Fruit fly (Drosophila melanogaster) whole organism, embryonic: ENCODE measurements around the gene CG8993.

Experiments
- Blimp-1 ChIP-seq: fragments of 200-800 bp; sonication (Bioruptor generic); optimal IDR thresholded peaks from 3 replicates; lab custom pipeline; 2018; ENCODE audit warnings: missing biosample characterization, missing genetic modification characterization, mild to moderate bottlenecking, moderate library complexity, missing genetic modification reagents
- CG10209 ChIP-seq: fragments of 200-800 bp; sonication (Bioruptor generic); optimal IDR thresholded peaks from 3 replicates; lab custom pipeline; 2017; ENCODE audit warnings: missing biosample characterization, mild to moderate bottlenecking, missing genetic modification characterization, missing genetic modification reagents
- CG10462 ChIP-seq: fragments of 200-800 bp; sonication (Bioruptor generic); optimal IDR thresholded peaks from 2 replicates; lab custom pipeline; 2016; ENCODE audit warnings: missing biosample characterization, missing genetic modification characterization
- CG11560 ChIP-seq: fragments of 200-800 bp; sonication (Bioruptor generic); IDR thresholded peaks from 3 replicates; pipeline ENCODE4 v1.3.6; 2022; ENCODE audit warnings: missing biosample characterization, missing genetic modification characterization
- CG12071 ChIP-seq: fragments of 200-800 bp; sonication (Bioruptor generic); optimal IDR thresholded peaks from 3 replicates; lab custom pipeline; 2018; ENCODE audit warnings: missing biosample characterization, mild to moderate bottlenecking, missing genetic modification characterization
- CG12744 ChIP-seq: fragments of 200-800 bp; sonication (Bioruptor generic); optimal IDR thresholded peaks from 2 replicates; lab custom pipeline; 2016; ENCODE audit warnings: missing biosample characterization, missing genetic modification characterization
- CG13624 ChIP-seq: fragments of 200-800 bp; sonication (Bioruptor generic); optimal IDR thresholded peaks from 2 replicates; lab custom pipeline; 2016; ENCODE audit warnings: missing biosample characterization, missing genetic modification characterization
- CG15269 ChIP-seq: fragments of 200-800 bp; sonication (Bioruptor generic); optimal IDR thresholded peaks from 2 replicates; lab custom pipeline; 2018; ENCODE audit warnings: missing biosample characterization, mild to moderate bottlenecking, missing genetic modification characterization, moderate library complexity
- CG17802 ChIP-seq: fragments of 200-800 bp; sonication (Bioruptor generic); optimal IDR thresholded peaks from 2 replicates; lab custom pipeline; 2018; ENCODE audit warnings: missing biosample characterization, mild to moderate bottlenecking, missing genetic modification characterization, moderate library complexity
- CG18619 ChIP-seq: fragments of 200-800 bp; sonication (Bioruptor generic); optimal IDR thresholded peaks from 3 replicates; lab custom pipeline; 2017; ENCODE audit warnings: missing biosample characterization, mild to moderate bottlenecking, missing genetic modification characterization
- CG2199 ChIP-seq: fragments of 200-800 bp; sonication (Bioruptor generic); IDR thresholded peaks from 3 replicates; pipeline ENCODE4 v1.3.6; 2022; ENCODE audit warnings: missing biosample characterization, missing genetic modification characterization
- CG30020 ChIP-seq: fragments of 200-800 bp; optimal IDR thresholded peaks from 2 replicates; lab custom pipeline; 2019; ENCODE audit warnings: missing biosample characterization, mild to moderate bottlenecking, missing genetic modification characterization, moderate library complexity
- CG31441 ChIP-seq: fragments of 200-800 bp; sonication (Bioruptor generic); IDR thresholded peaks from 2 replicates; pipeline ENCODE4 v1.3.6; 2022; ENCODE audit warnings: missing biosample characterization, missing genetic modification characterization
- CG3847 ChIP-seq: fragments of 200-800 bp; sonication (Bioruptor generic); IDR thresholded peaks from 2 replicates; pipeline ENCODE4 v1.3.6; 2022; ENCODE audit warnings: missing biosample characterization, missing genetic modification characterization
- CG3995 ChIP-seq: fragments of 200-800 bp; sonication (Bioruptor generic); optimal IDR thresholded peaks from 3 replicates; lab custom pipeline; 2016; ENCODE audit warnings: missing biosample characterization, missing genetic modification characterization
- CG4404 ChIP-seq: fragments of 200-800 bp; sonication (Bioruptor generic); IDR thresholded peaks from 2 replicates; pipeline ENCODE4 v1.3.6; 2022; ENCODE audit warnings: missing biosample characterization, missing genetic modification characterization
- CG4424 ChIP-seq: fragments of 200-800 bp; sonication (Bioruptor generic); optimal IDR thresholded peaks from 3 replicates; lab custom pipeline; 2016; ENCODE audit warnings: missing biosample characterization, missing genetic modification characterization
- CG4820 ChIP-seq: fragments of 200-800 bp; sonication (Bioruptor generic); optimal IDR thresholded peaks from 3 replicates; lab custom pipeline; 2016; ENCODE audit warnings: missing biosample characterization, missing genetic modification characterization
- CG6254 ChIP-seq: fragments of 200-800 bp; sonication (Bioruptor generic); optimal IDR thresholded peaks from 3 replicates; lab custom pipeline; 2017; ENCODE audit warnings: mild to moderate bottlenecking, missing biosample characterization, missing genetic modification reagents, missing genetic modification characterization
- CG7271 ChIP-seq: fragments of 200-800 bp; sonication (Bioruptor generic); optimal IDR thresholded peaks from 2 replicates; lab custom pipeline; 2018; ENCODE audit warnings: missing biosample characterization, mild to moderate bottlenecking, missing genetic modification characterization, moderate library complexity
- CG9437 ChIP-seq: fragments of 200-800 bp; sonication (Bioruptor generic); optimal IDR thresholded peaks from 2 replicates; lab custom pipeline; 2018; ENCODE audit warnings: missing biosample characterization, mild to moderate bottlenecking, missing genetic modification characterization
- Chrac-16 ChIP-seq: fragments of 200-800 bp; sonication (Bioruptor generic); optimal IDR thresholded peaks from 3 replicates; lab custom pipeline; 2016; ENCODE audit warnings: missing biosample characterization, missing genetic modification characterization
- Dad ChIP-seq: fragments of 200-800 bp; sonication (Bioruptor generic); optimal IDR thresholded peaks from 3 replicates; lab custom pipeline; 2016; ENCODE audit warnings: missing biosample characterization, missing genetic modification characterization
- Dbx ChIP-seq: fragments of 200-800 bp; sonication (Bioruptor generic); IDR thresholded peaks from 3 replicates; pipeline ENCODE4 v1.3.6; 2022; ENCODE audit warnings: missing biosample characterization, missing genetic modification characterization
- Fer1 ChIP-seq: fragments of 200-800 bp; sonication (Bioruptor generic); optimal IDR thresholded peaks from 2 replicates; lab custom pipeline; 2017; ENCODE audit warnings: missing biosample characterization, mild to moderate bottlenecking, missing genetic modification characterization
- Fer2 ChIP-seq: fragments of 200-800 bp; sonication (Bioruptor generic); optimal IDR thresholded peaks from 2 replicates; lab custom pipeline; 2018; ENCODE audit warnings: missing biosample characterization, mild to moderate bottlenecking, missing genetic modification characterization, moderate library complexity
- Gug ChIP-seq: fragments of 200-800 bp; sonication (Bioruptor generic); IDR thresholded peaks from 4 replicates; pipeline ENCODE4 v1.3.6; 2022; ENCODE audit warnings: missing biosample characterization, missing genetic modification characterization
- H15 ChIP-seq: fragments of 200-800 bp; sonication (Bioruptor generic); IDR thresholded peaks from 3 replicates; pipeline ENCODE4 v1.3.6; 2022; ENCODE audit warnings: missing biosample characterization, missing genetic modification characterization
- Mad ChIP-seq: fragments of 200-800 bp; sonication (Bioruptor generic); optimal IDR thresholded peaks from 2 replicates; lab custom pipeline; 2016; ENCODE audit warnings: missing biosample characterization, missing genetic modification characterization
- Myb ChIP-seq: fragments of 200-800 bp; sonication (Bioruptor generic); optimal IDR thresholded peaks from 2 replicates; lab custom pipeline; 2016; ENCODE audit warnings: missing biosample characterization, missing genetic modification characterization
- Xrp1 ChIP-seq: fragments of 200-800 bp; sonication (Bioruptor generic); IDR thresholded peaks from 2 replicates; pipeline ENCODE4 v1.3.6; 2022; ENCODE audit warnings: missing biosample characterization, missing genetic modification characterization
- ab ChIP-seq: fragments of 200-800 bp; sonication (Bioruptor generic); optimal IDR thresholded peaks from 2 replicates; lab custom pipeline; 2016; ENCODE audit warnings: missing biosample characterization, missing genetic modification characterization
- ac ChIP-seq: fragments of 200-800 bp; sonication (Bioruptor generic); optimal IDR thresholded peaks from 3 replicates; lab custom pipeline; 2017; ENCODE audit warnings: missing biosample characterization, mild to moderate bottlenecking, missing genetic modification characterization
- az2 ChIP-seq: fragments of 200-800 bp; sonication (Bioruptor generic); optimal IDR thresholded peaks from 3 replicates; lab custom pipeline; 2016; ENCODE audit warnings: missing biosample characterization, missing genetic modification characterization
- bab2 ChIP-seq: fragments of 200-800 bp; sonication (Bioruptor generic); optimal IDR thresholded peaks from 2 replicates; lab custom pipeline; 2016; ENCODE audit warnings: missing biosample characterization, missing genetic modification characterization
- bsh ChIP-seq, 2 experiments: fragments of 200-800 bp; sonication (Bioruptor generic); optimal IDR thresholded peaks; 2 replicates each; lab custom pipeline; 2017 to 2018; ENCODE audit warnings: mild to moderate bottlenecking in 2 of 2, missing biosample characterization in 2 of 2, missing genetic modification characterization in 2 of 2, moderate library complexity in 1 of 2
- dan ChIP-seq: fragments of 200-800 bp; sonication (Bioruptor generic); IDR thresholded peaks from 2 replicates; pipeline ENCODE4 v1.3.6; 2022; ENCODE audit warnings: missing biosample characterization, missing genetic modification characterization
- esg ChIP-seq: fragments of 200-800 bp; sonication (Bioruptor generic); conservative IDR thresholded peaks from 2 replicates; pipeline ENCODE4 v1.3.6; 2022; ENCODE audit warnings: missing biosample characterization, missing genetic modification characterization
- gsb-n ChIP-seq: fragments of 200-800 bp; sonication (Bioruptor generic); optimal IDR thresholded peaks from 3 replicates; lab custom pipeline; 2018; ENCODE audit warnings: missing biosample characterization, mild to moderate bottlenecking, missing genetic modification characterization
- hkb ChIP-seq, 2 experiments: fragments of 200-800 bp in 1 of 2; fragments of >200 bp in 1 of 2; sonication (Bioruptor generic) in 1 of 2; IDR thresholded peaks in 1 of 2; optimal IDR thresholded peaks in 1 of 2; 2 replicates each; pipeline versions ENCODE4 v1.3.6 to Lab custom; 2017 to 2022; ENCODE audit warnings: missing biosample characterization in 1 of 2, missing genetic modification characterization in 1 of 2
- ind ChIP-seq: fragments of 200-800 bp; sonication (Bioruptor generic); optimal IDR thresholded peaks from 3 replicates; lab custom pipeline; 2016; ENCODE audit warnings: missing biosample characterization, missing genetic modification characterization
- jumu ChIP-seq: fragments of 200-800 bp; sonication (Bioruptor generic); optimal IDR thresholded peaks from 3 replicates; lab custom pipeline; 2016; ENCODE audit warnings: missing biosample characterization, missing genetic modification characterization
- kay ChIP-seq: fragments of 200-800 bp; sonication (Bioruptor generic); optimal IDR thresholded peaks from 2 replicates; lab custom pipeline; 2016; ENCODE audit warnings: missing biosample characterization, missing genetic modification characterization
- lbe ChIP-seq: fragments of 200-800 bp; sonication (Bioruptor generic); optimal IDR thresholded peaks from 2 replicates; lab custom pipeline; 2016; ENCODE audit warnings: missing biosample characterization, mild to moderate bottlenecking, missing genetic modification characterization
- nau ChIP-seq: fragments of 200-800 bp; sonication (Bioruptor generic); optimal IDR thresholded peaks from 3 replicates; lab custom pipeline; 2017; ENCODE audit warnings: missing biosample characterization, mild to moderate bottlenecking, missing genetic modification characterization, missing genetic modification reagents
- oc ChIP-seq: fragments of 200-800 bp; sonication (Bioruptor generic); optimal IDR thresholded peaks from 2 replicates; lab custom pipeline; 2018; ENCODE audit warnings: missing biosample characterization, mild to moderate bottlenecking, missing genetic modification characterization, moderate library complexity
- pan ChIP-seq, 4 experiments: fragments of >200 bp in 3 of 4; fragments of 200-800 bp in 1 of 4; sonication (Bioruptor generic) in 1 of 4; optimal IDR thresholded peaks in 3 of 4; IDR thresholded peaks in 1 of 4; 2 replicates each; pipeline versions ENCODE4 v1.3.6 to Lab custom; 2017 to 2022; ENCODE audit warnings: missing biosample characterization in 2 of 4, missing genetic modification characterization in 2 of 4, mixed read lengths in 1 of 4
- pho ChIP-seq: fragments of 200-800 bp; sonication (Bioruptor generic); optimal IDR thresholded peaks from 2 replicates; lab custom pipeline; 2016; ENCODE audit warnings: missing biosample characterization, missing genetic modification characterization
- sr ChIP-seq: fragments of 200-800 bp; sonication (Bioruptor generic); IDR thresholded peaks from 3 replicates; pipeline ENCODE4 v1.3.6; 2022; ENCODE audit warnings: missing biosample characterization, missing genetic modification characterization
- wor ChIP-seq: fragments of 200-800 bp; sonication (Bioruptor generic); IDR thresholded peaks from 2 replicates; pipeline ENCODE4 v1.3.6; 2022; ENCODE audit warnings: missing biosample characterization, missing genetic modification characterization

CG8993 gene

dm6 chr3L:2392745-2393435, 20.9 kb downstream of the CG8993 start (continued):
- TF ChIP-seq pho (GFP tag; lab: Kevin White, UChicago) (no peak), ac (no peak), dan (GFP tag; lab: Robert Waterston, UW) (no peak), Mad (GFP tag; lab: Kevin White, UChicago) (no peak), Fer1 (GFP tag; lab: Kevin White, UChicago) (no peak), gsb-n (tag; lab: Kevin White, UChicago) (no peak), CG4424 (GFP tag; lab: Kevin White, UChicago) (no peak), Dad (GFP tag; lab: Kevin White, UChicago) (no peak), CG11560 (tag; lab: Robert Waterston, UW) (no peak), Gug (GFP tag; lab: Robert Waterston, UW) (no peak), CG9437 (GFP tag; lab: Kevin White, UChicago) (no peak), CG10462 (no peak), CG10209 (GFP tag; lab: Kevin White, UChicago) (no peak), CG4404 (no peak), Xrp1 (GFP tag; lab: Robert Waterston, UW) (peak; percentile 23; the same call in 1 of the 2 replicates), H15 (GFP tag; lab: Robert Waterston, UW) (no peak), lbe (no peak), bab2 (peak; percentile 68), esg (GFP tag; lab: Robert Waterston, UW) (no peak), oc (tag; lab: Kevin White, UChicago) (peak; percentile 2), CG30020 (tag; lab: Kevin White, UChicago) (no peak), Blimp-1 (peak; percentile 3), CG15269 (tag; lab: Kevin White, UChicago) (peak; percentile 23), jumu (GFP tag; lab: Kevin White, UChicago) (no peak), Chrac-16 (GFP tag; lab: Kevin White, UChicago) (no peak), nau (GFP tag; lab: Kevin White, UChicago) (peak; percentile 25), bsh (GFP tag; optimal IDR thresholded peaks at IDR 0.05; lab: Kevin White, UChicago) (peak in 1 of 2 experiments; percentile 19), CG12744 (GFP tag; lab: Kevin White, UChicago) (no peak), hkb (optimal IDR thresholded peaks at IDR 0.05; lab: Kevin White, UChicago) (no peak), hkb (GFP tag; IDR thresholded peaks at IDR 0.05; lab: Robert Waterston, UW) (no peak), CG4820 (GFP tag; lab: Kevin White, UChicago) (no peak), CG6254 (GFP tag; lab: Kevin White, UChicago) (no peak), CG18619 (GFP tag; lab: Kevin White, UChicago) (no peak), Myb (GFP tag; lab: Kevin White, UChicago) (no peak), pan (optimal IDR thresholded peaks at IDR 0.05; lab: Kevin White, UChicago) (no peak), pan (GFP tag; optimal IDR thresholded peaks at IDR 0.05 in 1 of 2, IDR thresholded peaks at IDR 0.05 in 1 of 2) (peak in 1 of 2 experiments; percentile 10), Fer2 (tag; lab: Kevin White, UChicago) (no peak), CG3995 (GFP tag; lab: Kevin White, UChicago) (no peak), ind (GFP tag; lab: Kevin White, UChicago) (no peak), CG12071 (no peak), CG3847 (GFP tag; lab: Robert Waterston, UW) (no peak), CG2199 (GFP tag; lab: Robert Waterston, UW) (no peak), CG17802 (tag; lab: Kevin White, UChicago) (no peak), CG7271 (tag; lab: Kevin White, UChicago) (no peak), CG31441 (GFP tag; lab: Robert Waterston, UW) (no peak), wor (GFP tag; lab: Robert Waterston, UW) (no peak), kay (GFP tag; lab: Kevin White, UChicago) (no peak), az2 (GFP tag; lab: Kevin White, UChicago) (no peak), ab (GFP tag; lab: Kevin White, UChicago) (no peak), CG13624 (no peak), sr (GFP tag; lab: Robert Waterston, UW) (no peak), Dbx (GFP tag; lab: Robert Waterston, UW) (no peak)
